Fruit fly (Drosophila melanogaster) whole organism, embryonic: ENCODE results near the gene CG32280.
A peak's percentile ranks its signal among the peaks of the same experiment; 100 is the strongest.

Experiments used
- Ada2b ChIP-seq: fragments of 200-800 bp; sonication (Bioruptor generic); IDR thresholded peaks from 2 replicates; pipeline ENCODE4 v1.3.6; 2022; ENCODE audit warnings: missing biosample characterization, missing genetic modification characterization
- Blimp-1 ChIP-seq: fragments of 200-800 bp; sonication (Bioruptor generic); optimal IDR thresholded peaks from 3 replicates; lab custom pipeline; 2018; ENCODE audit warnings: missing biosample characterization, missing genetic modification characterization, mild to moderate bottlenecking, moderate library complexity, missing genetic modification reagents
- CG10654 ChIP-seq: fragments of 200-800 bp; sonication (Bioruptor generic); optimal IDR thresholded peaks from 2 replicates; lab custom pipeline; 2016; ENCODE audit warnings: missing biosample characterization, missing genetic modification characterization
- CG10959 ChIP-seq: fragments of 200-800 bp; sonication (Bioruptor generic); IDR thresholded peaks from 2 replicates; pipeline ENCODE4 v1.3.6; 2022; ENCODE audit warnings: missing biosample characterization, missing genetic modification characterization
- CG13624 ChIP-seq: fragments of 200-800 bp; sonication (Bioruptor generic); optimal IDR thresholded peaks from 2 replicates; lab custom pipeline; 2016; ENCODE audit warnings: missing biosample characterization, missing genetic modification characterization
- CG14441 ChIP-seq: fragments of 200-800 bp; sonication (Bioruptor generic); IDR thresholded peaks from 2 replicates; pipeline ENCODE4 v1.3.6; 2022; ENCODE audit warnings: missing biosample characterization, missing genetic modification characterization
- CG15011 ChIP-seq: fragments of 200-800 bp; sonication (Bioruptor generic); optimal IDR thresholded peaks from 3 replicates; lab custom pipeline; 2018; ENCODE audit warnings: missing biosample characterization, mild to moderate bottlenecking, missing genetic modification characterization
- CG15269 ChIP-seq: fragments of 200-800 bp; sonication (Bioruptor generic); optimal IDR thresholded peaks from 2 replicates; lab custom pipeline; 2018; ENCODE audit warnings: missing biosample characterization, mild to moderate bottlenecking, missing genetic modification characterization, moderate library complexity
- CG15601 ChIP-seq: fragments of 200-800 bp; sonication (Bioruptor generic); optimal IDR thresholded peaks from 3 replicates; lab custom pipeline; 2019; ENCODE audit warnings: missing biosample characterization, mild to moderate bottlenecking, missing genetic modification characterization, moderate library complexity
- CG17186 ChIP-seq: fragments of 200-800 bp; sonication (Bioruptor generic); optimal IDR thresholded peaks from 3 replicates; lab custom pipeline; 2017; ENCODE audit warnings: missing biosample characterization, missing genetic modification reagents, missing genetic modification characterization
- CG31365 ChIP-seq: fragments of 200-800 bp; sonication (Bioruptor generic); optimal IDR thresholded peaks from 2 replicates; lab custom pipeline; 2018; ENCODE audit warnings: missing biosample characterization, mild to moderate bottlenecking, missing genetic modification characterization
- CG32532 ChIP-seq: fragments of 200-800 bp; sonication (Bioruptor generic); IDR thresholded peaks from 2 replicates; pipeline ENCODE4 v1.3.6; 2022; ENCODE audit warnings: missing biosample characterization, missing genetic modification characterization
- CG3726 ChIP-seq: fragments of 200-800 bp; sonication (Bioruptor generic); IDR thresholded peaks from 3 replicates; pipeline ENCODE4, ENCODE4 v1.3.6; 2022; ENCODE audit warnings: missing biosample characterization, missing genetic modification characterization
- CG42726 ChIP-seq: fragments of 200-800 bp; sonication (Bioruptor generic); IDR thresholded peaks from 2 replicates; pipeline ENCODE4 v1.3.6; 2022; ENCODE audit warnings: missing biosample characterization, missing genetic modification characterization; ENCODE audit not compliant: partially characterized antibody
- CG4730 ChIP-seq: fragments of 200-800 bp; sonication (Bioruptor generic); IDR thresholded peaks from 2 replicates; pipeline ENCODE4 v1.3.6; 2022; ENCODE audit warnings: missing biosample characterization, missing genetic modification characterization
- CG7556 ChIP-seq: fragments of 200-800 bp; sonication (Bioruptor generic); optimal IDR thresholded peaks from 2 replicates; lab custom pipeline; 2017; ENCODE audit warnings: missing biosample characterization, mild to moderate bottlenecking, missing genetic modification characterization
- CG7786 ChIP-seq: fragments of 200-800 bp; sonication (Bioruptor generic); optimal IDR thresholded peaks from 2 replicates; lab custom pipeline; 2016; ENCODE audit warnings: missing biosample characterization, missing genetic modification characterization
- CG8281 ChIP-seq: fragments of 200-800 bp; sonication (Bioruptor generic); optimal IDR thresholded peaks from 2 replicates; lab custom pipeline; 2018; ENCODE audit warnings: missing biosample characterization, mild to moderate bottlenecking, missing genetic modification characterization, moderate library complexity
- CG9817 ChIP-seq: fragments of 200-800 bp; sonication (Bioruptor generic); optimal IDR thresholded peaks from 2 replicates; lab custom pipeline; 2018; ENCODE audit warnings: missing biosample characterization, mild to moderate bottlenecking, missing genetic modification characterization, moderate library complexity
- Chrac-16 ChIP-seq: fragments of 200-800 bp; sonication (Bioruptor generic); optimal IDR thresholded peaks from 3 replicates; lab custom pipeline; 2016; ENCODE audit warnings: missing biosample characterization, missing genetic modification characterization
- D19A ChIP-seq: fragments of 200-800 bp; optimal IDR thresholded peaks from 3 replicates; lab custom pipeline; 2019; ENCODE audit warnings: missing biosample characterization, mild to moderate bottlenecking, missing genetic modification characterization, moderate library complexity
- Doc3 ChIP-seq: fragments of 200-800 bp; sonication (Bioruptor generic); IDR thresholded peaks from 3 replicates; pipeline ENCODE4 v1.3.6; 2022; ENCODE audit warnings: missing biosample characterization, missing genetic modification characterization; ENCODE audit not compliant: partially characterized antibody
- MBD-R2 ChIP-seq: fragments of 200-800 bp; sonication (Bioruptor generic); IDR thresholded peaks from 2 replicates; pipeline ENCODE4 v1.3.6; 2022; ENCODE audit warnings: missing biosample characterization, missing genetic modification characterization
- NC2β ChIP-seq: fragments of 200-800 bp; sonication (Bioruptor generic); optimal IDR thresholded peaks from 2 replicates; lab custom pipeline; 2016; ENCODE audit warnings: missing biosample characterization, missing genetic modification characterization
- Optix ChIP-seq: fragments of 200-800 bp; sonication (Bioruptor generic); IDR thresholded peaks from 3 replicates; pipeline ENCODE4 v1.3.6; 2022; ENCODE audit warnings: missing biosample characterization, missing genetic modification characterization
- PHDP ChIP-seq: fragments of 200-800 bp; sonication (Bioruptor generic); optimal IDR thresholded peaks from 3 replicates; lab custom pipeline; 2018; ENCODE audit warnings: missing biosample characterization, mild to moderate bottlenecking, missing genetic modification characterization, moderate library complexity
- Side ChIP-seq: fragments of 200-800 bp; sonication (Bioruptor generic); optimal IDR thresholded peaks from 2 replicates; lab custom pipeline; 2016; ENCODE audit warnings: missing biosample characterization, missing genetic modification characterization
- Ssrp ChIP-seq: fragments of 200-800 bp; sonication (Bioruptor generic); optimal IDR thresholded peaks from 2 replicates; lab custom pipeline; 2018; ENCODE audit warnings: missing biosample characterization, mild to moderate bottlenecking, missing genetic modification characterization, moderate library complexity
- abd-A ChIP-seq: fragments of 200-800 bp; sonication (Bioruptor generic); optimal IDR thresholded peaks from 3 replicates; lab custom pipeline; 2019; ENCODE audit warnings: missing biosample characterization, mild to moderate bottlenecking, missing genetic modification characterization, moderate library complexity
- ac ChIP-seq: fragments of 200-800 bp; sonication (Bioruptor generic); optimal IDR thresholded peaks from 3 replicates; lab custom pipeline; 2017; ENCODE audit warnings: missing biosample characterization, mild to moderate bottlenecking, missing genetic modification characterization
- ara ChIP-seq: fragments of 200-800 bp; sonication (Bioruptor generic); IDR thresholded peaks from 2 replicates; pipeline ENCODE4 v1.3.6; 2022; ENCODE audit warnings: missing biosample characterization, missing genetic modification characterization
- dan ChIP-seq: fragments of 200-800 bp; sonication (Bioruptor generic); IDR thresholded peaks from 2 replicates; pipeline ENCODE4 v1.3.6; 2022; ENCODE audit warnings: missing biosample characterization, missing genetic modification characterization
- danr ChIP-seq: fragments of 200-800 bp; sonication (Bioruptor generic); IDR thresholded peaks from 2 replicates; pipeline ENCODE4 v1.3.6; 2022; ENCODE audit warnings: missing biosample characterization, missing genetic modification characterization
- gcm2 ChIP-seq: fragments of 200-800 bp; sonication (Bioruptor generic); optimal IDR thresholded peaks from 2 replicates; lab custom pipeline; 2016; ENCODE audit warnings: missing biosample characterization, missing genetic modification characterization
- gem ChIP-seq: fragments of 200-800 bp; sonication (Bioruptor generic); optimal IDR thresholded peaks from 2 replicates; lab custom pipeline; 2019; ENCODE audit warnings: missing biosample characterization, mild to moderate bottlenecking, missing genetic modification characterization, moderate library complexity
- her ChIP-seq: fragments of 200-800 bp; sonication (Bioruptor generic); optimal IDR thresholded peaks from 2 replicates; lab custom pipeline; 2016; ENCODE audit warnings: missing biosample characterization, missing genetic modification characterization
- hkb ChIP-seq, 2 experiments: fragments of 200-800 bp in 1 of 2; fragments of >200 bp in 1 of 2; sonication (Bioruptor generic) in 1 of 2; IDR thresholded peaks in 1 of 2; optimal IDR thresholded peaks in 1 of 2; 2 replicates each; pipeline versions ENCODE4 v1.3.6 to Lab custom; 2017 to 2022; ENCODE audit warnings: missing biosample characterization in 1 of 2, missing genetic modification characterization in 1 of 2
- kni ChIP-seq: fragments of 200-800 bp; sonication (Bioruptor generic); optimal IDR thresholded peaks from 3 replicates; lab custom pipeline; 2017; ENCODE audit warnings: mild to moderate bottlenecking, missing biosample characterization, missing genetic modification reagents, missing genetic modification characterization
- mirr ChIP-seq: fragments of 200-800 bp; sonication (Bioruptor generic); optimal IDR thresholded peaks from 3 replicates; lab custom pipeline; 2018; ENCODE audit warnings: missing biosample characterization, mild to moderate bottlenecking, missing genetic modification characterization
- nerfin-2 ChIP-seq: fragments of 200-800 bp; sonication (Bioruptor generic); IDR thresholded peaks from 2 replicates; pipeline ENCODE4 v1.3.6; 2022; ENCODE audit warnings: missing biosample characterization, missing genetic modification characterization; ENCODE audit not compliant: partially characterized antibody
- oc ChIP-seq: fragments of 200-800 bp; sonication (Bioruptor generic); optimal IDR thresholded peaks from 2 replicates; lab custom pipeline; 2018; ENCODE audit warnings: missing biosample characterization, mild to moderate bottlenecking, missing genetic modification characterization, moderate library complexity
- pfk ChIP-seq: fragments of 200-800 bp; sonication (Bioruptor generic); optimal IDR thresholded peaks from 2 replicates; lab custom pipeline; 2018; ENCODE audit warnings: missing biosample characterization, mild to moderate bottlenecking, missing genetic modification characterization, moderate library complexity
- prd ChIP-seq, 3 experiments: fragments of >200 bp in 2 of 3; fragments of 200-800 bp in 1 of 3; sonication (Bioruptor generic) in 1 of 3; optimal IDR thresholded peaks in 2 of 3; IDR thresholded peaks in 1 of 3; 2 replicates in 2 of 3; 3 replicates in 1 of 3; pipeline versions ENCODE4 v1.3.6 to Lab custom; 2017 to 2022; ENCODE audit warnings: missing biosample characterization in 1 of 3, missing genetic modification characterization in 1 of 3
- rib ChIP-seq: fragments of 200-800 bp; sonication (Bioruptor generic); IDR thresholded peaks from 2 replicates; pipeline ENCODE4 v1.3.6; 2022; ENCODE audit warnings: missing biosample characterization, missing genetic modification characterization
- sc ChIP-seq, 3 experiments: fragments of >200 bp in 2 of 3; fragments of 200-800 bp in 1 of 3; sonication (Bioruptor generic) in 1 of 3; optimal IDR thresholded peaks; 2 replicates in 2 of 3; 3 replicates in 1 of 3; lab custom pipeline; 2017; ENCODE audit warnings: mild to moderate bottlenecking in 1 of 3, missing biosample characterization in 1 of 3, missing genetic modification characterization in 1 of 3, missing genetic modification reagents in 1 of 3
- sens ChIP-seq: fragments of 200-800 bp; sonication (Bioruptor generic); peaks from one replicate; lab custom pipeline; 2016; ENCODE audit warnings: missing biosample characterization, missing genetic modification characterization
- shn ChIP-seq: fragments of 200-800 bp; sonication (Bioruptor generic); optimal IDR thresholded peaks from 3 replicates; lab custom pipeline; 2016; ENCODE audit warnings: missing biosample characterization, missing genetic modification characterization
- tap ChIP-seq: fragments of 200-800 bp; optimal IDR thresholded peaks from 3 replicates; lab custom pipeline; 2019; ENCODE audit warnings: missing biosample characterization, mild to moderate bottlenecking, missing genetic modification characterization, moderate library complexity
- toy ChIP-seq: fragments of 200-800 bp; sonication (Bioruptor generic); IDR thresholded peaks from 2 replicates; pipeline ENCODE4 v1.3.6; 2022; ENCODE audit warnings: missing biosample characterization, missing genetic modification characterization

CG32280 gene

dm6 chr3L:3194059-3194458, 29.1 kb downstream of the CG32280 start (continued):
- TF ChIP-seq gcm2 (GFP tag; lab: Kevin White, UChicago) (peak; percentile 9), oc (tag; lab: Kevin White, UChicago) (peak; percentile 95), mirr (GFP tag; lab: Kevin White, UChicago) (peak; percentile 45), CG10959 (peak; percentile 93), Ssrp (tag; lab: Kevin White, UChicago) (peak; percentile 91), CG13624 (peak; percentile 23), CG15601 (tag; lab: Kevin White, UChicago) (peak; percentile 89), CG15269 (tag; lab: Kevin White, UChicago) (peak; percentile 96), CG32532 (peak; percentile 94), CG42726 (no peak), PHDP (tag; lab: Kevin White, UChicago) (peak; percentile 95), CG7556 (GFP tag; lab: Kevin White, UChicago) (peak; percentile 92), CG31365 (tag; lab: Kevin White, UChicago) (peak; percentile 72), CG3726 (GFP tag; lab: Robert Waterston, UW) (peak; percentile 90; the same call in 2 of the 3 replicates), sens (GFP tag; lab: Kevin White, UChicago) (peak; percentile 96), NC2β (peak; percentile 43), dan (GFP tag; lab: Robert Waterston, UW) (peak; percentile 75), toy (GFP tag; lab: Robert Waterston, UW) (peak; percentile 72), D19A (tag; lab: Kevin White, UChicago) (peak; percentile 93), ac (peak; percentile 89), prd (optimal IDR thresholded peaks at IDR 0.05; lab: Kevin White, UChicago) (no peak), prd (GFP tag; IDR thresholded peaks at IDR 0.05; lab: Robert Waterston, UW) (peak; percentile 97), Optix (GFP tag; lab: Robert Waterston, UW) (peak; percentile 85; the same call in 2 of the 3 replicates), danr (GFP tag; lab: Robert Waterston, UW) (peak; percentile 85), rib (GFP tag; lab: Robert Waterston, UW) (peak; percentile 90), CG4730 (GFP tag; lab: Robert Waterston, UW) (peak; percentile 90), MBD-R2 (peak; percentile 76), nerfin-2 (GFP tag; lab: Robert Waterston, UW) (no peak), her (GFP tag; lab: Kevin White, UChicago) (no peak), Side (GFP tag; lab: Kevin White, UChicago) (peak; percentile 41), sc (optimal IDR thresholded peaks at IDR 0.05; lab: Kevin White, UChicago) (no peak), sc (GFP tag; optimal IDR thresholded peaks at IDR 0.05; lab: Kevin White, UChicago) (peak; percentile 91), Chrac-16 (GFP tag; lab: Kevin White, UChicago) (peak; percentile 87), hkb (optimal IDR thresholded peaks at IDR 0.05; lab: Kevin White, UChicago) (no peak), hkb (GFP tag; IDR thresholded peaks at IDR 0.05; lab: Robert Waterston, UW) (peak; percentile 97), pfk (GFP tag; lab: Kevin White, UChicago) (peak; percentile 2), gem (peak; percentile 96), Doc3 (GFP tag; lab: Robert Waterston, UW) (no peak), Blimp-1 (peak; percentile 90), CG9817 (tag; lab: Kevin White, UChicago) (peak; percentile 82), CG10654 (GFP tag; lab: Kevin White, UChicago) (peak; percentile 87), CG14441 (GFP tag; lab: Robert Waterston, UW) (peak; percentile 94), kni (GFP tag; lab: Kevin White, UChicago) (peak; percentile 4), CG17186 (GFP tag; lab: Kevin White, UChicago) (peak; percentile 47), CG8281 (tag; lab: Kevin White, UChicago) (peak; percentile 77), abd-A (peak; percentile 41), ara (peak; percentile 93), CG15011 (GFP tag; lab: Kevin White, UChicago) (peak; percentile 83), tap (peak; percentile 92), shn (GFP tag; lab: Kevin White, UChicago) (no peak), CG7786 (no peak), Ada2b (GFP tag; lab: Robert Waterston, UW) (peak; percentile 95)
